Fruit fly (Drosophila melanogaster): ENCODE data around the gene Lar.

The Lar gene

dm6 chr2L:19537779-19538456 is 48.5 kb upstream of the Lar start, which contains the start of gene CG13082 (continued):
- TF ChIP-seq CG17568 (GFP tag; optimal IDR thresholded peaks at IDR 0.05) = peak; percentile 5
- TF ChIP-seq CG2889 (GFP tag; IDR thresholded peaks at IDR 0.05) = no peak
- TF ChIP-seq CG6791 (GFP tag; IDR thresholded peaks at IDR 0.05; ENCODE audit: partially characterized antibody) = no peak
- TF ChIP-seq Sry-δ (GFP tag; optimal IDR thresholded peaks at IDR 0.05) = no peak
- no peak for TF ChIP-seq CG11398 (GFP tag; optimal IDR thresholded peaks at IDR 0.05)
- peak; percentile 55 for TF ChIP-seq Drgx (GFP tag; IDR thresholded peaks at IDR 0.05)
- peak; percentile 35; the same call in 1 of the 3 replicates for TF ChIP-seq tgo (GFP tag; IDR thresholded peaks at IDR 0.05)
- no peak for TF ChIP-seq CG7745 (tag; optimal IDR thresholded peaks at IDR 0.05)
- no peak for TF ChIP-seq CG7987 (GFP tag; optimal IDR thresholded peaks at IDR 0.05)
- TF ChIP-seq ato (GFP tag; IDR thresholded peaks at IDR 0.05; ENCODE audit: partially characterized antibody) = no peak
- TF ChIP-seq emc (GFP tag; optimal IDR thresholded peaks at IDR 0.05) = no peak
- TF ChIP-seq CG1529 (GFP tag; optimal IDR thresholded peaks at IDR 0.05) = peak; percentile 49
- no peak for TF ChIP-seq pros (GFP tag; optimal IDR thresholded peaks at IDR 0.05)
- peak; percentile 39 for TF ChIP-seq twi (tag; optimal IDR thresholded peaks at IDR 0.05)
- TF ChIP-seq CG17359 (tag; optimal IDR thresholded peaks at IDR 0.05) = peak; percentile 11
- TF ChIP-seq CG8359 (GFP tag; optimal IDR thresholded peaks at IDR 0.05; ENCODE audit: borderline replicate concordance) = peak; percentile 62
- no peak for TF ChIP-seq CG4854 (GFP tag; optimal IDR thresholded peaks at IDR 0.05)
- TF ChIP-seq Spps (tag; optimal IDR thresholded peaks at IDR 0.05) = peak; percentile 75
- TF ChIP-seq CG4328 (GFP tag; optimal IDR thresholded peaks at IDR 0.05) = no peak
- TF ChIP-seq kay (GFP tag; optimal IDR thresholded peaks at IDR 0.05) = no peak
- TF ChIP-seq maf-S (GFP tag; optimal IDR thresholded peaks at IDR 0.05) = no peak
- TF ChIP-seq org-1 (GFP tag; optimal IDR thresholded peaks at IDR 0.05) = no peak
- no peak for TF ChIP-seq Dbx (GFP tag; IDR thresholded peaks at IDR 0.05)
- TF ChIP-seq bab2 (GFP tag; optimal IDR thresholded peaks at IDR 0.05) = peak; percentile 55
- TF ChIP-seq Gug (GFP tag; IDR thresholded peaks at IDR 0.05) = no peak
- TF ChIP-seq CG7786 (GFP tag; optimal IDR thresholded peaks at IDR 0.05) = no peak
- no peak for TF ChIP-seq ken (GFP tag; IDR thresholded peaks at IDR 0.05)
- peak; percentile 48 for TF ChIP-seq Sox100B (GFP tag; optimal IDR thresholded peaks at IDR 0.05)
- no peak for TF ChIP-seq MESR4 (GFP tag; optimal IDR thresholded peaks at IDR 0.05)
- TF ChIP-seq Eip74EF (GFP tag; optimal IDR thresholded peaks at IDR 0.05) = no peak
- no peak for TF ChIP-seq HLHmδ (GFP tag; optimal IDR thresholded peaks at IDR 0.05)
- TF ChIP-seq cad (GFP tag; optimal IDR thresholded peaks at IDR 0.05) = no peak
- no peak for TF ChIP-seq CG3847 (GFP tag; IDR thresholded peaks at IDR 0.05)
- no peak for TF ChIP-seq HHEX (GFP tag; optimal IDR thresholded peaks at IDR 0.05)
- no peak for TF ChIP-seq CG4282 (GFP tag; optimal IDR thresholded peaks at IDR 0.05)
- TF ChIP-seq jumu (GFP tag; optimal IDR thresholded peaks at IDR 0.05) = peak; percentile 2
- no peak for TF ChIP-seq salm (tag; optimal IDR thresholded peaks at IDR 0.05)
- TF ChIP-seq pho (GFP tag; optimal IDR thresholded peaks at IDR 0.05) = peak; percentile 28
- TF ChIP-seq sd (tag; optimal IDR thresholded peaks at IDR 0.05) = no peak
- TF ChIP-seq CG18599 (GFP tag; optimal IDR thresholded peaks at IDR 0.05) = peak; percentile 30
- TF ChIP-seq CG4424 (GFP tag; optimal IDR thresholded peaks at IDR 0.05) = peak; percentile 75
- TF ChIP-seq CG2202 (tag; optimal IDR thresholded peaks at IDR 0.05) = peak; percentile 58
- TF ChIP-seq CG1792 (GFP tag; optimal IDR thresholded peaks at IDR 0.05) = no peak
- TF ChIP-seq Nf-YA (GFP tag; IDR thresholded peaks at IDR 0.05) = no peak
- no peak for TF ChIP-seq aop (GFP tag; IDR thresholded peaks at IDR 0.05)
- TF ChIP-seq CG11723 (GFP tag; optimal IDR thresholded peaks at IDR 0.05) = peak; percentile 35
- TF ChIP-seq Ada2b (GFP tag; IDR thresholded peaks at IDR 0.05) = no peak
- no peak for TF ChIP-seq dimm (GFP tag; IDR thresholded peaks at IDR 0.05)
- TF ChIP-seq kni (GFP tag; optimal IDR thresholded peaks at IDR 0.05) = peak; percentile 73
- TF ChIP-seq CkIIα-i1 (GFP tag; IDR thresholded peaks at IDR 0.05) = no peak

All from whole organism, embryonic.